Worm (Caenorhabditis elegans): ENCODE results near the gene ufd-3.

Gene ufd-3

DNA sequence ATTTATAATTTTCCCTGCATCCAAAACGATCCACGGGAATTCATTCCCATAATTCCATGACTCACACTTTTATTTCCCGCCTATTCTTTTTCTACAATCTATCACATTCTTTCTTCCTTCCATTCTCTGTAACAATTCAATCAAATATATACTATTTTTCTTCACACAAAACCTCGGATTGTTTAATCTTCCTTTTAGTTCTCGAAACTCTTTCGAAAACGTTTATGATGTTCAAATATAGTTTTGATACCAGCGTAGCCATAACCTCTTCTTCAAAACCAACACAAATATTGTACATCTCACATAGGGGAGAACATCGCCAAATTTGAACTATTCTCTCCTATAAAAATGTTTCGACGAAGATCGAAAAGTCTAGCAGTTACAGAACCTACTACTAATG lies 50.3 kb downstream of the ufd-3 start, which contains the start of gene lec-3:
Gene lec-3, plus strand, starts transcription at position 301 of the 400 bp plus-strand sequence.
- TF ChIP-seq fkh-4 (tag; optimal IDR thresholded peaks at IDR 0.05; ENCODE audit: borderline replicate concordance) = no peak
- TF ChIP-seq ceh-90 (tag; optimal IDR thresholded peaks at IDR 0.05) = no peak
- no peak for TF ChIP-seq lin-14 (GFP tag; optimal IDR thresholded peaks at IDR 0.05)
- no peak for TF ChIP-seq Y116A8C.19 (tag; optimal IDR thresholded peaks at IDR 0.05; ENCODE audit: borderline replicate concordance)
- no peak for TF ChIP-seq mep-1 (tag; optimal IDR thresholded peaks at IDR 0.05)
- no peak for TF ChIP-seq ceh-88 (GFP tag; IDR thresholded peaks at IDR 0.05)
- TF ChIP-seq blmp-1 (tag; optimal IDR thresholded peaks at IDR 0.05) = no peak
- TF ChIP-seq C34B4.2 (tag; optimal IDR thresholded peaks at IDR 0.05) = no peak
- TF ChIP-seq C16A3.4 (tag; optimal IDR thresholded peaks at IDR 0.05) = no peak
- no peak for TF ChIP-seq nhr-237 (tag; optimal IDR thresholded peaks at IDR 0.05)
- no peak for TF ChIP-seq efl-3 (GFP tag; optimal IDR thresholded peaks at IDR 0.05)
- no peak for TF ChIP-seq xbp-1 (tag; optimal IDR thresholded peaks at IDR 0.05)

- TF ChIP-seq fkh-10 (GFP tag; optimal IDR thresholded peaks at IDR 0.05) (peak; percentile 89), blmp-1 (tag; optimal IDR thresholded peaks at IDR 0.05) (no peak), hlh-4 (tag; optimal IDR thresholded peaks at IDR 0.05) (no peak), lin-15B (tag; optimal IDR thresholded peaks at IDR 0.05) (no peak), lin-14 (GFP tag; optimal IDR thresholded peaks at IDR 0.05) (peak; percentile 67), hpl-2 (GFP tag; optimal IDR thresholded peaks at IDR 0.05) (no peak), tbx-2 (tag; optimal IDR thresholded peaks at IDR 0.05) (peak; percentile 30), alr-1 (tag; optimal IDR thresholded peaks at IDR 0.05; ENCODE audit: borderline replicate concordance) (no peak), ama-1 (optimal IDR thresholded peaks at IDR 0.05) (no peak), dpl-1 (GFP tag; optimal IDR thresholded peaks at IDR 0.05) (no peak), lin-39 (tag; optimal IDR thresholded peaks at IDR 0.05) (no peak)
Observed at ce11 chrII:9992474-9992873, 51.9 kb downstream of the ufd-3 start.
